Worm (Caenorhabditis elegans): ENCODE results near the gene atg-9.

atg-9 gene

DNA sequence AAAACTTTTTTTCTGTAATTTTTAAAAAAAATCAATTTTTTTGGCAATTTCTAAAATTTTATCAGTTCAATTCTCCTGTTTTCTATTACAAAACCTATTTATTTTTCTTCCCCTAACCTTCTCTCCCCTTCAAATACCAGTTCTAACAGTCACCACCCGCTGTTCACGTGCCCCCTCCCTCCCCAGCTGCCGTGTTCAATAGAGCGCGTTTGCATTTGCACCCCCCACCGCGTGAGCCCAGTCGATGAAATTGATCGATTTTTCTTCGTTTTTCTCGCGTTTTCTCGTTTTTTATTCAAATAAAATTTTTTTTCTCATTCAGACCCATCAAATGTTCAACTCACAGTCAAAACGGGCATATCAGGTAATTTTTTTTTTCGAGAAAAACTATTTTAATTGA, at the start of gene atg-9:
Gene atg-9, plus strand, starts transcription at position 332 of the 400 bp plus-strand sequence.
- TF ChIP-seq lsy-12 (tag; optimal IDR thresholded peaks at IDR 0.05), result peak; percentile 55
- TF ChIP-seq unc-62 (GFP tag; optimal IDR thresholded peaks at IDR 0.05), result no peak
- no peak for TF ChIP-seq skn-1 (tag; optimal IDR thresholded peaks at IDR 0.05)
- TF ChIP-seq mml-1 (tag; optimal IDR thresholded peaks at IDR 0.05), result peak; percentile 46
- no peak for TF ChIP-seq nhr-12 (tag; optimal IDR thresholded peaks at IDR 0.05)
- no peak for TF ChIP-seq nhr-77 (tag; optimal IDR thresholded peaks at IDR 0.05)
- TF ChIP-seq nhr-23 (tag; optimal IDR thresholded peaks at IDR 0.05), result peak; percentile 77
- TF ChIP-seq jun-1 (tag; optimal IDR thresholded peaks at IDR 0.05), result peak; percentile 42
- TF ChIP-seq lin-39 (tag; optimal IDR thresholded peaks at IDR 0.05), result peak; percentile 74
- no peak for TF ChIP-seq daf-12 (tag; optimal IDR thresholded peaks at IDR 0.05)
- TF ChIP-seq R02D3.7 (tag; optimal IDR thresholded peaks at IDR 0.05), result peak; percentile 38
- peak; percentile 78 for TF ChIP-seq snpc-4 (tag; optimal IDR thresholded peaks at IDR 0.05)
- no peak for TF ChIP-seq elt-1 (tag; optimal IDR thresholded peaks at IDR 0.05)
- peak; percentile 70 for TF ChIP-seq ama-1 (optimal IDR thresholded peaks at IDR 0.05)
- peak; percentile 86 for TF ChIP-seq nhr-25 (tag; optimal IDR thresholded peaks at IDR 0.05)
- peak; percentile 76 for TF ChIP-seq hmg-11 (tag; optimal IDR thresholded peaks at IDR 0.05)
- peak; percentile 75 for TF ChIP-seq nfya-1 (tag; optimal IDR thresholded peaks at IDR 0.05; ENCODE audit: insufficient read depth)
- no peak for TF ChIP-seq elt-3 (tag; optimal IDR thresholded peaks at IDR 0.05)
- peak; percentile 78 for TF ChIP-seq mdl-1 (tag; optimal IDR thresholded peaks at IDR 0.05)
- TF ChIP-seq nhr-76 (tag; optimal IDR thresholded peaks at IDR 0.05), result no peak
- TF ChIP-seq ceh-28 (tag; optimal IDR thresholded peaks at IDR 0.05), result peak; percentile 59
- no peak for TF ChIP-seq nhr-11 (tag; optimal IDR thresholded peaks at IDR 0.05)
- TF ChIP-seq ztf-4 (tag; optimal IDR thresholded peaks at IDR 0.05), result peak; percentile 40
- TF ChIP-seq lin-15B (tag; optimal IDR thresholded peaks at IDR 0.05), result peak; percentile 80
- TF ChIP-seq pha-4 (tag; optimal IDR thresholded peaks at IDR 0.05), result peak; percentile 89
- TF ChIP-seq nhr-237 (tag; optimal IDR thresholded peaks at IDR 0.05), result no peak
- no peak for TF ChIP-seq fos-1 (tag; optimal IDR thresholded peaks at IDR 0.05)
- TF ChIP-seq elt-2 (tag; optimal IDR thresholded peaks at IDR 0.05), result peak; percentile 59
- peak; percentile 4 for TF ChIP-seq pqm-1 (tag; optimal IDR thresholded peaks at IDR 0.05)

DNA sequence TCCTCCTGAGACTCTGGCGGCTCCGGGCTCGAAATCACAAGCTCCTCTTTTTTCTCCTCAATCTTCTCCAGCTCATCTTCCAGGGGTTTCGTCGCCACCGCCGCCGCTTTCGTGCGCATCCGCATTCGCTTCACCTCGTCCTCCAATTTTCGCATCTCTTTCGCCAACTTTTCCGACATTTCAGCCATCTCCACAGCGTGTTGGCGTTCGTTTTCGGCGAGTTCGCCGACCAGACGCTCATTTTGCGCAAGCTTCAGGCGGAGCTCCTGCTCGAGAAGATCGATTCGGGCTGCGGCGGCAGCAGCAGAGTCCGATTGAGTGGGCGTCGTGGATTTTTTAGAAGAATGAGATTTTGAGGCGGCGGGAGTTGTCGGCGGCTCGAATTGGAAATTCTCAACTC, 45.9 kb upstream of the atg-9 start:
- TF ChIP-seq zag-1 (tag; optimal IDR thresholded peaks at IDR 0.05) (no peak), ztf-4 (tag; optimal IDR thresholded peaks at IDR 0.05) (no peak)

DNA sequence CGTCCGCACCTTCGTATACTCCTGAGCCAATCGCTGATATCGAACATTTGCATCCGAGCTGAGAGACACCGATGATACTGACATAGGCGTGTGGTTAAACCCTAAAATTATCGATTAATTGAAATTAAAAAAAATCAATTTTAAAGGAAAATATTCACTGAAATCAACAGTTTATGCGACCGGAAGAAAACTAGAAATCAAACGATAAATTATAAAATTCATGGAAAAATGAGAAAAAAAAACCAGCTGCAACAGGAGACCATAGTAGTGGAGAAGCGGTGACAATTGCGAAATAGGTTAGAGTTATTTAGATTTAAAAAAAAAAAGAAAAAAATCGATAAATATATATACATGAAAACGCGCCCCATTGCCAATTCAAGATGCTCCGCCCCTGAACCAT, 44.6 kb upstream of the atg-9 start, which contains the start of gene F33E11.3:
Gene F33E11.3, minus strand, starts transcription at position 101 of the 400 bp plus-strand sequence.
- TF ChIP-seq elt-2 (tag; optimal IDR thresholded peaks at IDR 0.05) (no peak), nhr-23 (tag; optimal IDR thresholded peaks at IDR 0.05) (no peak), fkh-2 (tag; optimal IDR thresholded peaks at IDR 0.05) (no peak), ceh-28 (tag; optimal IDR thresholded peaks at IDR 0.05) (peak; percentile 43)

DNA sequence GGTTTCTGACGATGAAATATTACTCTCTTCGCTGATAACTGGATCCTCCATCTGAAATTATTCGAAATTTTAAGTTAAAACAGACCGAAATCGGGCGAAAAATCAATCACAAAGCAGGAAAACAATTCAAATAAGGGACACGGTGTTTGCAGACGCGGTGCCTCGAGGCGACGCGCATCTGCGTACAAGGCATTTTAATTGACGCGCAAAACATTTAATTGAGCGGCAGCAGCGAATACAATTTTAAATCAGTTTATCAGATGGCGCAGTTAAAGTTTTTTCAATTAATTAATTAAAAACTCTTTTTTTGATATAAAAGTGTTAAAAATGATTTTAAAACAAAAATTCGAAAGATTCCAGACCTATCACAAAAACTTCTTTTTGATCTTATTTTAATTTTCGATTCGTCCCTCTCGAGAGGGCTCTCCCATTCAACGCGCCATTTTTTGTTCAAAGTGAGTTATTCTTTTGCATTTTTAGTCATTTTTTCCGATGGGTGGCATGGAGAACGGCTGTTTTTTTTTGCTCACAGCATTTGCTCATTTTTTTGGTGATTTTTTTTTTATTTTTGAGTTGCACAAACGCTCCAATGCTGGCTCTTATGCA, 37.6 kb upstream of the atg-9 start, which contains the start of gene phf-10:
Gene phf-10, minus strand, starts transcription at position 81 of the 606 bp plus-strand sequence.
- no peak for TF ChIP-seq ama-1 (optimal IDR thresholded peaks at IDR 0.05)
- TF ChIP-seq pqm-1 (tag; optimal IDR thresholded peaks at IDR 0.05), result no peak
- no peak for TF ChIP-seq elt-1 (tag; optimal IDR thresholded peaks at IDR 0.05)
- no peak for TF ChIP-seq sea-2 (GFP tag; optimal IDR thresholded peaks at IDR 0.05)
- TF ChIP-seq lin-39 (tag; optimal IDR thresholded peaks at IDR 0.05), result no peak
- no peak for TF ChIP-seq eor-1 (tag; optimal IDR thresholded peaks at IDR 0.05)
- peak; percentile 2 for TF ChIP-seq elt-2 (tag; optimal IDR thresholded peaks at IDR 0.05)
- TF ChIP-seq lsy-12 (tag; optimal IDR thresholded peaks at IDR 0.05), result no peak
- no peak for TF ChIP-seq aly-2 (tag; optimal IDR thresholded peaks at IDR 0.05)
- no peak for TF ChIP-seq nhr-23 (tag; optimal IDR thresholded peaks at IDR 0.05)
- no peak for TF ChIP-seq ztf-4 (tag; optimal IDR thresholded peaks at IDR 0.05)
- TF ChIP-seq unc-39 (tag; optimal IDR thresholded peaks at IDR 0.05), result no peak
- TF ChIP-seq ceh-16 (tag; optimal IDR thresholded peaks at IDR 0.05), result no peak
- no peak for TF ChIP-seq nhr-25 (tag; optimal IDR thresholded peaks at IDR 0.05)
- TF ChIP-seq mdl-1 (tag; optimal IDR thresholded peaks at IDR 0.05), result no peak
- TF ChIP-seq jun-1 (tag; optimal IDR thresholded peaks at IDR 0.05), result no peak
- no peak for TF ChIP-seq ztf-11 (tag; optimal IDR thresholded peaks at IDR 0.05)
- no peak for TF ChIP-seq ceh-9 (tag; optimal IDR thresholded peaks at IDR 0.05)
- no peak for TF ChIP-seq ceh-82 (tag; optimal IDR thresholded peaks at IDR 0.05)
- no peak for TF ChIP-seq egl-5 (tag; optimal IDR thresholded peaks at IDR 0.05)
- no peak for TF ChIP-seq nhr-237 (tag; optimal IDR thresholded peaks at IDR 0.05)
- TF ChIP-seq nfya-1 (tag; optimal IDR thresholded peaks at IDR 0.05; ENCODE audit: insufficient read depth), result peak; percentile 25
- TF ChIP-seq daf-12 (tag; optimal IDR thresholded peaks at IDR 0.05), result no peak
- no peak for TF ChIP-seq R02D3.7 (tag; optimal IDR thresholded peaks at IDR 0.05)
- no peak for TF ChIP-seq elt-3 (tag; optimal IDR thresholded peaks at IDR 0.05)
- peak; percentile 59 for TF ChIP-seq hmg-11 (tag; optimal IDR thresholded peaks at IDR 0.05)
- TF ChIP-seq egl-27 (tag; optimal IDR thresholded peaks at IDR 0.05), result no peak
- peak; percentile 3 for TF ChIP-seq pha-4 (tag; optimal IDR thresholded peaks at IDR 0.05)
- TF ChIP-seq lin-15B (tag; optimal IDR thresholded peaks at IDR 0.05), result no peak
- TF ChIP-seq skn-1 (tag; optimal IDR thresholded peaks at IDR 0.05), result no peak
- no peak for TF ChIP-seq zag-1 (tag; optimal IDR thresholded peaks at IDR 0.05)
- no peak for TF ChIP-seq fkh-2 (tag; optimal IDR thresholded peaks at IDR 0.05)
